Worm (Caenorhabditis elegans) whole organism, L4/young adult: ENCODE data around the gene pbo-4.

Source experiments
- W03F9.2 ChIP-seq: fragments of 150-350 bp; optimal IDR thresholded peaks from 2 replicates; lab custom pipeline; 2014; ENCODE audit warnings: missing biosample characterization, missing genetic modification characterization
- dao-5 ChIP-seq: sonication (generic microtip); optimal IDR thresholded peaks from 2 replicates; lab custom pipeline; 2016; ENCODE audit warnings: missing genotype, missing genetic modification characterization, moderate library complexity, missing compliant biosample characterization
- him-1 ChIP-seq: sonication (generic microtip); optimal IDR thresholded peaks from 2 replicates; lab custom pipeline; 2016; ENCODE audit warnings: missing genotype, missing genetic modification reagents, missing genetic modification characterization, missing compliant biosample characterization

DNA sequence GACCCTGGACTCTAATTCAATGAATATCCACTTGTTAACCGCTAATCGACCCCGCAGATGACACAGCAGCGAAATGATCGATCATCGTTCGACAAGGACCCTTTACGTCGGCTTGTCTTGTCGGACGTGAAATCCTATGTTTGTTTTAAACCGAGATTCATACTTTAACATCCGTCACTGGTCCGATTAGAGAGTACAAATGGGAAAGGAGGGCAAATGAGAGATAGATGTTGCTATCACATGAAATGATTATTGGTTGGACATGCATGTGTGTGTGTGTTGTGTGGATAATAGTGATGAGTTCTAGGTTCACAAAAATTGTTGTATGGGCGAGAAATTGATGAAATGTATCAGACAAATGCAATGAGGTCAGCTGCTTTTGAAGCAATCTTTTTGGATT, 44.3 kb upstream of the pbo-4 start:
- TF ChIP-seq dao-5, result no peak
- no peak for TF ChIP-seq W03F9.2 (tag; lab: Kevin White, UChicago)
- no peak for TF ChIP-seq him-1
